Fruit fly (Drosophila melanogaster) whole organism, embryonic: ENCODE measurements around the gene sra.

Experiments
- Atf-2 ChIP-seq: fragments of 200-800 bp; sonication (Bioruptor generic); optimal IDR thresholded peaks from 2 replicates; lab custom pipeline; 2016; ENCODE audit warnings: missing biosample characterization, missing genetic modification characterization
- CG10565 ChIP-seq: fragments of 200-800 bp; sonication (Bioruptor generic); optimal IDR thresholded peaks from 3 replicates; lab custom pipeline; 2016; ENCODE audit warnings: missing biosample characterization, mild to moderate bottlenecking, missing genetic modification characterization
- CG11093 ChIP-seq: fragments of 200-800 bp; sonication (Bioruptor generic); IDR thresholded peaks from 3 replicates; pipeline ENCODE4 v1.3.6; 2022; ENCODE audit warnings: missing biosample characterization, missing genetic modification characterization
- CG12236 ChIP-seq: fragments of 200-800 bp; sonication (Bioruptor generic); optimal IDR thresholded peaks from 2 replicates; lab custom pipeline; 2016; ENCODE audit warnings: missing biosample characterization, missing genetic modification characterization
- CG12744 ChIP-seq: fragments of 200-800 bp; sonication (Bioruptor generic); optimal IDR thresholded peaks from 2 replicates; lab custom pipeline; 2016; ENCODE audit warnings: missing biosample characterization, missing genetic modification characterization
- CG13296 ChIP-seq: fragments of 200-800 bp; sonication (Bioruptor generic); optimal IDR thresholded peaks from 3 replicates; lab custom pipeline; 2018; ENCODE audit warnings: missing biosample characterization, mild to moderate bottlenecking, missing genetic modification characterization
- CG13775 ChIP-seq: fragments of 200-800 bp; sonication (Bioruptor generic); optimal IDR thresholded peaks from 3 replicates; lab custom pipeline; 2017; ENCODE audit warnings: missing biosample characterization, mild to moderate bottlenecking, missing genetic modification characterization
- CG15011 ChIP-seq: fragments of 200-800 bp; sonication (Bioruptor generic); optimal IDR thresholded peaks from 3 replicates; lab custom pipeline; 2018; ENCODE audit warnings: missing biosample characterization, mild to moderate bottlenecking, missing genetic modification characterization
- CG17328 ChIP-seq: fragments of 200-800 bp; sonication (Bioruptor generic); IDR thresholded peaks from 2 replicates; pipeline ENCODE4 v1.3.6; 2022; ENCODE audit warnings: missing biosample characterization, missing genetic modification characterization
- CG2202 ChIP-seq: fragments of 200-800 bp; sonication (Bioruptor generic); optimal IDR thresholded peaks from 2 replicates; lab custom pipeline; 2018; ENCODE audit warnings: missing biosample characterization, mild to moderate bottlenecking, missing genetic modification characterization
- CG31441 ChIP-seq: fragments of 200-800 bp; sonication (Bioruptor generic); IDR thresholded peaks from 2 replicates; pipeline ENCODE4 v1.3.6; 2022; ENCODE audit warnings: missing biosample characterization, missing genetic modification characterization
- CG3407 ChIP-seq: fragments of 200-800 bp; sonication (Bioruptor generic); optimal IDR thresholded peaks from 2 replicates; lab custom pipeline; 2018; ENCODE audit warnings: missing biosample characterization, mild to moderate bottlenecking, missing genetic modification characterization
- CG3838 ChIP-seq: fragments of 200-800 bp; sonication (Bioruptor generic); optimal IDR thresholded peaks from 3 replicates; lab custom pipeline; 2016; ENCODE audit warnings: missing biosample characterization, missing genetic modification characterization
- CG4328 ChIP-seq: fragments of 200-800 bp; sonication (Bioruptor generic); optimal IDR thresholded peaks from 3 replicates; lab custom pipeline; 2017; ENCODE audit warnings: missing biosample characterization, missing genetic modification reagents, missing genetic modification characterization
- CG4707 ChIP-seq: fragments of 200-800 bp; sonication (Bioruptor generic); optimal IDR thresholded peaks from 2 replicates; lab custom pipeline; 2018; ENCODE audit warnings: missing biosample characterization, mild to moderate bottlenecking, missing genetic modification characterization, moderate library complexity
- CG8290 ChIP-seq, 3 experiments: fragments of 200-800 bp; sonication (Bioruptor generic); optimal IDR thresholded peaks; 2 replicates each; lab custom pipeline; 2016 to 2019; ENCODE audit warnings: missing biosample characterization in 3 of 3, missing genetic modification characterization in 3 of 3, mild to moderate bottlenecking in 2 of 3, moderate library complexity in 1 of 3
- CG9727 ChIP-seq: fragments of 200-800 bp; sonication (Bioruptor generic); optimal IDR thresholded peaks from 3 replicates; lab custom pipeline; 2017; ENCODE audit warnings: missing biosample characterization, mild to moderate bottlenecking, missing genetic modification characterization
- CHES-1-like ChIP-seq: fragments of 200-800 bp; sonication (Bioruptor generic); optimal IDR thresholded peaks from 2 replicates; lab custom pipeline; 2016; ENCODE audit warnings: missing biosample characterization, missing genetic modification characterization
- Chrac-16 ChIP-seq: fragments of 200-800 bp; sonication (Bioruptor generic); optimal IDR thresholded peaks from 3 replicates; lab custom pipeline; 2016; ENCODE audit warnings: missing biosample characterization, missing genetic modification characterization
- Dbx ChIP-seq: fragments of 200-800 bp; sonication (Bioruptor generic); IDR thresholded peaks from 3 replicates; pipeline ENCODE4 v1.3.6; 2022; ENCODE audit warnings: missing biosample characterization, missing genetic modification characterization
- Dfd ChIP-seq, 2 experiments: fragments of >200 bp; optimal IDR thresholded peaks; 2 replicates each; lab custom pipeline; 2017; ENCODE audit warnings: missing biosample characterization in 2 of 2, missing genetic modification characterization in 2 of 2
- Dip2 ChIP-seq: fragments of 200-800 bp; sonication (Bioruptor generic); IDR thresholded peaks from 2 replicates; pipeline ENCODE4 v1.3.6; 2022; ENCODE audit warnings: missing biosample characterization, missing genetic modification characterization
- E2f1 ChIP-seq: fragments of 200-800 bp; sonication (Bioruptor generic); IDR thresholded peaks from 2 replicates; pipeline ENCODE4 v1.3.6; 2022; ENCODE audit warnings: missing biosample characterization, missing genetic modification characterization
- HLH54F ChIP-seq: fragments of 200-800 bp; sonication (Bioruptor generic); optimal IDR thresholded peaks from 3 replicates; lab custom pipeline; 2016; ENCODE audit warnings: missing biosample characterization, missing genetic modification characterization
- Hand ChIP-seq: fragments of 200-800 bp; sonication (Bioruptor generic); optimal IDR thresholded peaks from 2 replicates; lab custom pipeline; 2017; ENCODE audit warnings: mild to moderate bottlenecking, missing biosample characterization, missing genetic modification reagents, missing genetic modification characterization
- Hey ChIP-seq: fragments of 200-800 bp; sonication (Bioruptor generic); optimal IDR thresholded peaks from 3 replicates; lab custom pipeline; 2018; ENCODE audit warnings: missing biosample characterization, mild to moderate bottlenecking, missing genetic modification characterization
- HmgD ChIP-seq: fragments of 200-800 bp; sonication (Bioruptor generic); optimal IDR thresholded peaks from 3 replicates; lab custom pipeline; 2016; ENCODE audit warnings: missing biosample characterization, missing genetic modification characterization
- NFAT ChIP-seq: fragments of 200-800 bp; sonication (Bioruptor generic); IDR thresholded peaks from 2 replicates; pipeline ENCODE4 v1.3.6; 2022; ENCODE audit warnings: missing biosample characterization, missing genetic modification characterization
- NK7.1 ChIP-seq: fragments of 200-800 bp; sonication (Bioruptor generic); optimal IDR thresholded peaks from 3 replicates; lab custom pipeline; 2016; ENCODE audit warnings: missing biosample characterization, missing genetic modification characterization
- Optix ChIP-seq: fragments of 200-800 bp; sonication (Bioruptor generic); IDR thresholded peaks from 3 replicates; pipeline ENCODE4 v1.3.6; 2022; ENCODE audit warnings: missing biosample characterization, missing genetic modification characterization
- Scr ChIP-seq: fragments of 200-800 bp; sonication (Bioruptor generic); IDR thresholded peaks from 2 replicates; pipeline ENCODE4 v1.3.6; 2022; ENCODE audit warnings: missing biosample characterization, missing genetic modification characterization; ENCODE audit not compliant: partially characterized antibody
- ato ChIP-seq: fragments of 200-800 bp; sonication (Bioruptor generic); IDR thresholded peaks from 2 replicates; pipeline ENCODE4 v1.3.6; 2022; ENCODE audit warnings: missing biosample characterization, missing genetic modification characterization; ENCODE audit not compliant: partially characterized antibody
- cg ChIP-seq: fragments of 200-800 bp; sonication (Bioruptor generic); optimal IDR thresholded peaks from 3 replicates; lab custom pipeline; 2019; ENCODE audit warnings: missing biosample characterization, mild to moderate bottlenecking, missing genetic modification characterization, moderate library complexity
- dimm ChIP-seq: fragments of 200-800 bp; sonication (Bioruptor generic); IDR thresholded peaks from 2 replicates; pipeline ENCODE4 v1.3.6; 2022; ENCODE audit warnings: missing biosample characterization, missing genetic modification characterization
- disco-r ChIP-seq: fragments of 200-800 bp; sonication (Bioruptor generic); optimal IDR thresholded peaks from 2 replicates; lab custom pipeline; 2016; ENCODE audit warnings: missing biosample characterization, missing genetic modification characterization
- gcm ChIP-seq: fragments of 200-800 bp; sonication (Bioruptor generic); optimal IDR thresholded peaks from 2 replicates; lab custom pipeline; 2019; ENCODE audit warnings: missing biosample characterization, mild to moderate bottlenecking, missing genetic modification characterization, moderate library complexity
- insv ChIP-seq, 2 experiments: fragments of 200-800 bp; sonication (Bioruptor generic); optimal IDR thresholded peaks; 3 replicates each; lab custom pipeline; 2016 to 2018; ENCODE audit warnings: missing biosample characterization in 2 of 2, missing genetic modification characterization in 2 of 2
- jigr1 ChIP-seq: fragments of 200-800 bp; sonication (Bioruptor generic); IDR thresholded peaks from 3 replicates; pipeline ENCODE4 v1.3.6; 2022; ENCODE audit warnings: missing biosample characterization, missing genetic modification characterization
- kah ChIP-seq: fragments of 200-800 bp; sonication (Bioruptor generic); optimal IDR thresholded peaks from 2 replicates; lab custom pipeline; 2018; ENCODE audit warnings: missing biosample characterization, mild to moderate bottlenecking, missing genetic modification characterization
- lbe ChIP-seq: fragments of 200-800 bp; sonication (Bioruptor generic); optimal IDR thresholded peaks from 2 replicates; lab custom pipeline; 2016; ENCODE audit warnings: missing biosample characterization, mild to moderate bottlenecking, missing genetic modification characterization
- lov ChIP-seq, 2 experiments: fragments of 200-800 bp in 1 of 2; fragments of >200 bp in 1 of 2; sonication (Bioruptor generic) in 1 of 2; IDR thresholded peaks in 1 of 2; optimal IDR thresholded peaks in 1 of 2; 2 replicates in 1 of 2; 3 replicates in 1 of 2; pipeline versions ENCODE4 v1.3.6 to Lab custom; 2017 to 2022; ENCODE audit warnings: missing biosample characterization in 1 of 2, missing genetic modification characterization in 1 of 2
- mam ChIP-seq: fragments of 200-800 bp; sonication (Bioruptor generic); optimal IDR thresholded peaks from 3 replicates; lab custom pipeline; 2016; ENCODE audit warnings: missing biosample characterization, missing genetic modification characterization
- otp ChIP-seq: fragments of 200-800 bp; sonication (Bioruptor generic); IDR thresholded peaks from 3 replicates; pipeline ENCODE4, ENCODE4 v1.3.6; 2022; ENCODE audit warnings: missing biosample characterization, missing genetic modification characterization
- phol ChIP-seq: fragments of 200-800 bp; sonication (Bioruptor generic); optimal IDR thresholded peaks from 3 replicates; lab custom pipeline; 2018; ENCODE audit warnings: missing biosample characterization, mild to moderate bottlenecking, missing genetic modification characterization, moderate library complexity
- repo ChIP-seq: fragments of 200-800 bp; sonication (Bioruptor generic); optimal IDR thresholded peaks from 2 replicates; lab custom pipeline; 2016; ENCODE audit warnings: missing biosample characterization, missing genetic modification characterization
- run ChIP-seq: fragments of 200-800 bp; sonication (Bioruptor generic); optimal IDR thresholded peaks from 3 replicates; lab custom pipeline; 2018; ENCODE audit warnings: missing biosample characterization, mild to moderate bottlenecking, missing genetic modification characterization
- sens-2 ChIP-seq: fragments of 200-800 bp; sonication (Bioruptor generic); IDR thresholded peaks from 2 replicates; pipeline ENCODE4 v1.3.6; 2022; ENCODE audit warnings: missing biosample characterization, missing genetic modification characterization
- stwl ChIP-seq: fragments of 200-800 bp; sonication (Bioruptor generic); optimal IDR thresholded peaks from 3 replicates; lab custom pipeline; 2018; ENCODE audit warnings: missing biosample characterization, mild to moderate bottlenecking, missing genetic modification characterization, moderate library complexity
- sug ChIP-seq: fragments of 200-800 bp; optimal IDR thresholded peaks from 2 replicates; lab custom pipeline; 2019; ENCODE audit warnings: missing biosample characterization, mild to moderate bottlenecking, missing genetic modification characterization, moderate library complexity
- yki ChIP-seq: fragments of >200 bp; optimal IDR thresholded peaks from 3 replicates; lab custom pipeline; 2018

Gene sra

DNA sequence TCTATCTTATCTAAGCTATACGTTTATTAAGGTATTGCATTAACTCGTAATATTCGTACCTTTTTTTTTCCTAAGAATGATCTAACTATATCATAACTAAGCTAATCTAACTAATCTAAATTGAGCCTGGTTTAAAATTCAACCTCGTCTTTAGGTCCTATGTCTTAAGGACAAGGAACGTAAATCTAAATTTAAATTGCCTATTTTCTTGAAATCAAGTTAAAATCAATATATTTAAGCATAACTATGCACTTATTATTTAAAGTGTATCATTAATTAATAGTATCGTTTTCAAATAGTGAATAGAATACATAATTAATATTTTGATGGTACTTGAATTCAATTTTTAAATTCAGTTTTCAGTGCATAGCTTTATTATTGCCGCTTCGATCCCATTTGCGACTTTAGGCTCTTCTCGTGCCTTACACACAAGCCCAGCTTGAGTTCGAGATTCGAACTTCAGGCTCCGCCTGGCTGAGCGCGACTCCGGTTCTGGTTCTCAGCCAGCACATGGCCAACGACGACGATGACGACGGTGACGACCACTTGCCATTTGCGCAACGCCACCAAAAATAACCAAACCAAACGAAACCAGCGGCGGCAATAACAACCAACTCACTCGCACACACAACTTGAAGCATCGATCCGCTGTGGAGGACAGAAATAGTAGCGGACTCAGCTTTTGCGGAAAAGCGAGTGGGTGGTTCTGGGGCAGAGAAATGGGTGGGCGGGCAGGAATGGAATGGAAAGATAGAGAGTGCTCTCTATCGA, 24.2 kb downstream of the sra start (continued):
- TF ChIP-seq HmgD (GFP tag; lab: Kevin White, UChicago) (no peak), sens-2 (no peak), CG9727 (GFP tag; lab: Kevin White, UChicago) (no peak), NFAT (no peak), E2f1 (GFP tag; lab: Robert Waterston, UW) (no peak), CG12236 (no peak), CG12744 (GFP tag; lab: Kevin White, UChicago) (no peak), CG13775 (no peak), CG11093 (GFP tag; lab: Robert Waterston, UW) (no peak), ato (no peak), CHES-1-like (GFP tag; lab: Kevin White, UChicago) (no peak), Dbx (GFP tag; lab: Robert Waterston, UW) (0 out of 3 replicates have a peak, but pooled peaks have one; percentile 12), Chrac-16 (GFP tag; lab: Kevin White, UChicago) (no peak), run (tag; lab: Kevin White, UChicago) (no peak), repo (GFP tag; lab: Kevin White, UChicago) (no peak), HLH54F (GFP tag; lab: Kevin White, UChicago) (no peak), phol (tag; lab: Kevin White, UChicago) (no peak), CG13296 (GFP tag; lab: Kevin White, UChicago) (no peak), stwl (tag; lab: Kevin White, UChicago) (no peak), CG3838 (GFP tag; lab: Kevin White, UChicago) (no peak), lov (optimal IDR thresholded peaks at IDR 0.05; lab: Kevin White, UChicago) (no peak), lov (GFP tag; IDR thresholded peaks at IDR 0.05; lab: Robert Waterston, UW) (no peak), insv (GFP tag; optimal IDR thresholded peaks at IDR 0.05; lab: Kevin White, UChicago) (no peak), mam (GFP tag; lab: Kevin White, UChicago) (no peak), CG4707 (GFP tag; lab: Kevin White, UChicago) (no peak), Hand (GFP tag; lab: Kevin White, UChicago) (no peak), sug (tag; lab: Kevin White, UChicago) (no peak), Optix (GFP tag; lab: Robert Waterston, UW) (no peak), CG17328 (GFP tag; lab: Robert Waterston, UW) (no peak), yki (lab: Kevin White, UChicago) (no peak), dimm (GFP tag; lab: Robert Waterston, UW) (no peak), CG31441 (GFP tag; lab: Robert Waterston, UW) (no peak), CG3407 (GFP tag; lab: Kevin White, UChicago) (no peak), gcm (GFP tag; lab: Kevin White, UChicago) (no peak), Hey (tag; lab: Kevin White, UChicago) (no peak), NK7.1 (GFP tag; lab: Kevin White, UChicago) (no peak), otp (GFP tag; lab: Robert Waterston, UW) (0 out of 3 replicates have a peak, but pooled peaks have one; percentile 18), CG8290 (GFP tag; optimal IDR thresholded peaks at IDR 0.05; lab: Kevin White, UChicago) (no peak), CG8290 (tag; optimal IDR thresholded peaks at IDR 0.05; lab: Kevin White, UChicago) (peak in 1 of 2 experiments; percentile 70), kah (GFP tag; lab: Kevin White, UChicago) (peak; percentile 46), CG4328 (GFP tag; lab: Kevin White, UChicago) (no peak), Scr (GFP tag; lab: Robert Waterston, UW) (no peak), Dip2 (GFP tag; lab: Robert Waterston, UW) (no peak), CG15011 (no peak), cg (GFP tag; lab: Kevin White, UChicago) (peak; percentile 1), disco-r (GFP tag; lab: Kevin White, UChicago) (no peak), lbe (no peak), Dfd (GFP tag; optimal IDR thresholded peaks at IDR 0.05; lab: Kevin White, UChicago) (no peak), jigr1 (GFP tag; lab: Robert Waterston, UW) (no peak), Atf-2 (GFP tag; lab: Kevin White, UChicago) (no peak), CG2202 (no peak), CG10565 (no peak)
